Fruit fly (Drosophila melanogaster): ENCODE results near the gene CG43098.

Gene CG43098

dm6 chr3L:3644337-3645027, 14.4 kb upstream of the CG43098 start (continued):
- TF ChIP-seq Hsf (GFP tag; optimal IDR thresholded peaks at IDR 0.05) (no peak), nmo (GFP tag; optimal IDR thresholded peaks at IDR 0.05) (peak; percentile 42), Hr3 (GFP tag; optimal IDR thresholded peaks at IDR 0.05) (peak; percentile 4), CG8478 (optimal IDR thresholded peaks at IDR 0.05) (peak; percentile 41), CG3726 (GFP tag; IDR thresholded peaks at IDR 0.05) (no peak), CG2712 (tag; optimal IDR thresholded peaks at IDR 0.05) (peak; percentile 44), CG8089 (GFP tag; optimal IDR thresholded peaks at IDR 0.05) (no peak), dimm (GFP tag; IDR thresholded peaks at IDR 0.05) (0 out of 2 replicates have a peak, but pooled peaks have one; percentile 5), CG11456 (GFP tag; IDR thresholded peaks at IDR 0.05) (0 out of 3 replicates have a peak, but pooled peaks have one; percentile 3), Rfx (GFP tag; IDR thresholded peaks at IDR 0.05) (no peak)

dm6 chr3L:3645628-3646360, 13.1 kb upstream of the CG43098 start:
- no peak for TF ChIP-seq sug (tag; optimal IDR thresholded peaks at IDR 0.05)
- TF ChIP-seq CG15514 (GFP tag; optimal IDR thresholded peaks at IDR 0.05) = peak; percentile 8
- peak; percentile 26 for TF ChIP-seq lab (GFP tag; optimal IDR thresholded peaks at IDR 0.05)
- TF ChIP-seq CG4404 (GFP tag; IDR thresholded peaks at IDR 0.05) = no peak
- TF ChIP-seq CG15601 (tag; optimal IDR thresholded peaks at IDR 0.05) = no peak
- peak in 1 of 2 experiments; percentile 26 for TF ChIP-seq Dfd (GFP tag; optimal IDR thresholded peaks at IDR 0.05)
- TF ChIP-seq Pdp1 (GFP tag; optimal IDR thresholded peaks at IDR 0.05) = no peak
- TF ChIP-seq CG4282 (GFP tag; optimal IDR thresholded peaks at IDR 0.05) = no peak
- no peak for TF ChIP-seq grn (GFP tag; optimal IDR thresholded peaks at IDR 0.05)
- no peak for TF ChIP-seq ind (GFP tag; optimal IDR thresholded peaks at IDR 0.05)
- TF ChIP-seq CG8089 (GFP tag; optimal IDR thresholded peaks at IDR 0.05) = no peak
- TF ChIP-seq CG2678 (tag; optimal IDR thresholded peaks at IDR 0.05) = peak; percentile 34
- TF ChIP-seq Asciz (GFP tag; optimal IDR thresholded peaks at IDR 0.05) = peak; percentile 38
- no peak for TF ChIP-seq otp (GFP tag; IDR thresholded peaks at IDR 0.05)
- TF ChIP-seq Rfx (GFP tag; IDR thresholded peaks at IDR 0.05) = peak; percentile 36; the same call in 1 of the 2 replicates
- no peak for TF ChIP-seq mirr (GFP tag; optimal IDR thresholded peaks at IDR 0.05)
- peak; percentile 5 for TF ChIP-seq Fer2 (tag; optimal IDR thresholded peaks at IDR 0.05)
- TF ChIP-seq ci (GFP tag; IDR thresholded peaks at IDR 0.05) = no peak
- TF ChIP-seq CG6854 (GFP tag; optimal IDR thresholded peaks at IDR 0.05) = no peak
- TF ChIP-seq Ets65A (GFP tag) = peak; percentile 52
- TF ChIP-seq CG12071 (GFP tag; optimal IDR thresholded peaks at IDR 0.05) = peak; percentile 30
- no peak for TF ChIP-seq pzg (GFP tag; optimal IDR thresholded peaks at IDR 0.05)
- TF ChIP-seq Myb (GFP tag; optimal IDR thresholded peaks at IDR 0.05) = no peak
- TF ChIP-seq Meics (GFP tag; optimal IDR thresholded peaks at IDR 0.05) = peak; percentile 1
- no peak for TF ChIP-seq CG8924 (tag; optimal IDR thresholded peaks at IDR 0.05)
- TF ChIP-seq Ptx1 (GFP tag; IDR thresholded peaks at IDR 0.05) = no peak
- no peak for TF ChIP-seq dmrt99B (tag; optimal IDR thresholded peaks at IDR 0.05)
- peak; percentile 11 for TF ChIP-seq CG3281 (GFP tag; optimal IDR thresholded peaks at IDR 0.05)
- TF ChIP-seq CG12219 (GFP tag; optimal IDR thresholded peaks at IDR 0.05) = peak; percentile 2
- no peak for TF ChIP-seq ase (GFP tag; IDR thresholded peaks at IDR 0.05)
- TF ChIP-seq Hsf (GFP tag; optimal IDR thresholded peaks at IDR 0.05) = no peak
- no peak for TF ChIP-seq CG12659 (GFP tag; optimal IDR thresholded peaks at IDR 0.05)
- TF ChIP-seq Nf-YB (GFP tag; optimal IDR thresholded peaks at IDR 0.05) = no peak
- peak; percentile 25 for TF ChIP-seq caup (GFP tag; optimal IDR thresholded peaks at IDR 0.05; ENCODE audit: severe bottlenecking)
- peak; percentile 75 for TF ChIP-seq Med (GFP tag)
- no peak for TF ChIP-seq wor (GFP tag; IDR thresholded peaks at IDR 0.05)
- peak; percentile 32 for TF ChIP-seq ATbp (GFP tag; optimal IDR thresholded peaks at IDR 0.05)
- no peak for TF ChIP-seq D19A (tag; optimal IDR thresholded peaks at IDR 0.05)
- TF ChIP-seq al (GFP tag; IDR thresholded peaks at IDR 0.05) = peak; percentile 14; the same call in 1 of the 2 replicates
- TF ChIP-seq CG11723 (GFP tag; optimal IDR thresholded peaks at IDR 0.05) = no peak

All from whole organism, embryonic.